Worm (Caenorhabditis elegans) whole organism, L1 larva: ENCODE results near the gene cchl-1.

Experiments used
- C04F5.9 ChIP-seq: sonication (generic microtip); optimal IDR thresholded peaks from 2 replicates; lab custom pipeline; 2016; ENCODE audit warnings: missing genetic modification characterization, missing compliant biosample characterization
- C34B4.2 ChIP-seq: sonication (generic microtip); optimal IDR thresholded peaks from 2 replicates; lab custom pipeline; 2017; ENCODE audit warnings: mild to moderate bottlenecking, missing genetic modification characterization, missing compliant biosample characterization
- Y116A8C.19 ChIP-seq: sonication (generic microtip); optimal IDR thresholded peaks from 2 replicates; lab custom pipeline; 2016; ENCODE audit warnings: missing compliant biosample characterization, missing genetic modification characterization, borderline replicate concordance
- aha-1 ChIP-seq: fragments of 150-350 bp; optimal IDR thresholded peaks from 2 replicates; lab custom pipeline; 2014; ENCODE audit warnings: missing biosample characterization, missing genetic modification characterization
- aly-2 ChIP-seq: fragments of 150-350 bp; optimal IDR thresholded peaks from 2 replicates; lab custom pipeline; 2014; ENCODE audit warnings: missing biosample characterization, missing genetic modification characterization
- blmp-1 ChIP-seq: fragments of 150-350 bp; optimal IDR thresholded peaks from 2 replicates; lab custom pipeline; 2014; ENCODE audit warnings: missing biosample characterization, missing genetic modification characterization
- ceh-63 ChIP-seq: fragments of 200-800 bp; sonication (Bioruptor generic); optimal IDR thresholded peaks from 2 replicates; lab custom pipeline; 2018; ENCODE audit warnings: mild to moderate bottlenecking, missing genetic modification characterization, missing compliant biosample characterization
- ceh-82 ChIP-seq, 3 experiments: fragments of 150-350 bp in 1 of 3; sonication (generic microtip) in 2 of 3; optimal IDR thresholded peaks; 2 replicates each; lab custom pipeline; 2014 to 2017; ENCODE audit warnings: missing biosample characterization in 3 of 3, missing genetic modification characterization in 3 of 3
- ceh-88 ChIP-seq: fragments of 200-800 bp; sonication (Bioruptor generic); IDR thresholded peaks from 2 replicates; pipeline ENCODE4 v1.3.6; 2022; ENCODE audit warnings: missing genetic modification characterization, missing compliant biosample characterization
- dpl-1 ChIP-seq, 3 experiments: fragments of 150-350 bp in 2 of 3; sonication (generic microtip) in 1 of 3; optimal IDR thresholded peaks; 2 replicates each; lab custom pipeline; 2014 to 2017; ENCODE audit warnings: missing biosample characterization in 3 of 3, missing genetic modification characterization in 3 of 3, missing genetic modification reagents in 3 of 3
- efl-1 ChIP-seq, 4 experiments: fragments of 150-350 bp; optimal IDR thresholded peaks in 3 of 4; peaks in 1 of 4; 1 replicate in 1 of 4; 2 replicates in 3 of 4; lab custom pipeline; 2014; ENCODE audit warnings: missing biosample characterization in 2 of 4, missing genetic modification characterization in 2 of 4, missing genetic modification reagents in 2 of 4
- efl-3 ChIP-seq: fragments of 200-800 bp; sonication (Bioruptor generic); optimal IDR thresholded peaks from 2 replicates; lab custom pipeline; 2018; ENCODE audit warnings: mild to moderate bottlenecking, missing genetic modification characterization, missing compliant biosample characterization
- egl-13 ChIP-seq: sonication (generic microtip); optimal IDR thresholded peaks from 2 replicates; lab custom pipeline; 2016; ENCODE audit warnings: missing genotype, missing genetic modification reagents, missing genetic modification characterization, missing compliant biosample characterization
- fkh-10 ChIP-seq: sonication (generic microtip); optimal IDR thresholded peaks from 2 replicates; lab custom pipeline; 2017; ENCODE audit warnings: missing biosample characterization, missing genetic modification reagents, missing genetic modification characterization
- fkh-8 ChIP-seq: sonication (generic microtip); optimal IDR thresholded peaks from 2 replicates; lab custom pipeline; 2016; ENCODE audit warnings: mild to moderate bottlenecking, missing genetic modification characterization, missing compliant biosample characterization
- fos-1 ChIP-seq: fragments of 150-350 bp; optimal IDR thresholded peaks from 2 replicates; lab custom pipeline; 2014; ENCODE audit warnings: missing biosample characterization, missing genetic modification characterization
- hlh-17 ChIP-seq: fragments of 200-800 bp; sonication (Bioruptor generic); optimal IDR thresholded peaks from 2 replicates; lab custom pipeline; 2018; ENCODE audit warnings: missing genetic modification characterization, mild to moderate bottlenecking, missing compliant biosample characterization, moderate library complexity, borderline replicate concordance
- hlh-4 ChIP-seq: sonication (generic microtip); optimal IDR thresholded peaks from 2 replicates; lab custom pipeline; 2016; ENCODE audit warnings: mild to moderate bottlenecking, missing genetic modification characterization, missing compliant biosample characterization
- hpl-2 ChIP-seq: fragments of 150-350 bp; optimal IDR thresholded peaks from 2 replicates; lab custom pipeline; 2014; ENCODE audit warnings: missing biosample characterization, missing genetic modification reagents, missing genetic modification characterization
- isw-1 ChIP-seq: fragments of 200-800 bp; sonication (Bioruptor generic); IDR thresholded peaks from 2 replicates; pipeline ENCODE4 v1.3.6; 2022; ENCODE audit warnings: missing genetic modification characterization, missing compliant biosample characterization
- jun-1 ChIP-seq: fragments of 150-350 bp; optimal IDR thresholded peaks from 2 replicates; lab custom pipeline; 2014; ENCODE audit warnings: missing biosample characterization, missing genetic modification reagents, missing genetic modification characterization
- lin-35 ChIP-seq, 2 experiments: fragments of 150-350 bp; optimal IDR thresholded peaks; 2 replicates each; lab custom pipeline; 2014; ENCODE audit warnings: missing biosample characterization in 2 of 2, missing genetic modification characterization in 2 of 2, missing genetic modification reagents in 2 of 2
- lin-39 ChIP-seq: fragments of 150-350 bp; optimal IDR thresholded peaks from 2 replicates; lab custom pipeline; 2014; ENCODE audit warnings: missing biosample characterization, missing genetic modification reagents, missing genetic modification characterization
- lsy-2 ChIP-seq, 2 experiments: fragments of 150-350 bp; optimal IDR thresholded peaks; 2 replicates each; lab custom pipeline; 2014; ENCODE audit warnings: missing biosample characterization in 2 of 2, missing genetic modification characterization in 2 of 2
- mab-9 ChIP-seq: fragments of 200-800 bp; sonication (Bioruptor generic); IDR thresholded peaks from 2 replicates; pipeline ENCODE4 v1.3.6; 2022; ENCODE audit warnings: missing genetic modification reagents, missing genetic modification characterization, missing compliant biosample characterization
- mdl-1 ChIP-seq, 2 experiments: fragments of 150-350 bp; optimal IDR thresholded peaks; 2 replicates each; lab custom pipeline; 2014 to 2017; ENCODE audit warnings: missing biosample characterization in 2 of 2, missing genetic modification characterization in 2 of 2, inconsistent platforms in 1 of 2
- mef-2 ChIP-seq: fragments of 150-350 bp; optimal IDR thresholded peaks from 2 replicates; lab custom pipeline; 2014; ENCODE audit warnings: missing biosample characterization, missing genetic modification characterization
- mep-1 ChIP-seq: fragments of 150-350 bp; optimal IDR thresholded peaks from 2 replicates; lab custom pipeline; 2014; ENCODE audit warnings: missing biosample characterization, missing genetic modification characterization
- nhr-11 ChIP-seq: fragments of 150-350 bp; optimal IDR thresholded peaks from 2 replicates; lab custom pipeline; 2014; ENCODE audit warnings: missing biosample characterization, missing genetic modification characterization
- nhr-19 ChIP-seq: fragments of 200-800 bp; sonication (Bioruptor generic); conservative IDR thresholded peaks from 2 replicates; pipeline ENCODE4 v1.3.6; 2022; ENCODE audit warnings: missing genetic modification characterization, missing compliant biosample characterization
- nhr-20 ChIP-seq: sonication (generic microtip); optimal IDR thresholded peaks from 2 replicates; lab custom pipeline; 2016; ENCODE audit warnings: mild to moderate bottlenecking, missing genetic modification characterization, missing compliant biosample characterization
- nhr-237 ChIP-seq: fragments of 150-350 bp; optimal IDR thresholded peaks from 2 replicates; lab custom pipeline; 2014; ENCODE audit warnings: missing biosample characterization, missing genetic modification characterization
- nhr-28 ChIP-seq: fragments of 150-350 bp; optimal IDR thresholded peaks from 2 replicates; lab custom pipeline; 2014; ENCODE audit warnings: missing biosample characterization, missing genetic modification characterization
- nhr-71 ChIP-seq: sonication (generic microtip); optimal IDR thresholded peaks from 2 replicates; lab custom pipeline; 2016; ENCODE audit warnings: mild to moderate bottlenecking, missing genetic modification characterization, moderate library complexity, missing compliant biosample characterization
- nhr-84 ChIP-seq: sonication (generic microtip); optimal IDR thresholded peaks from 2 replicates; lab custom pipeline; 2017; ENCODE audit warnings: missing biosample characterization, missing genetic modification characterization
- nhr-85 ChIP-seq: sonication (generic microtip); peaks from one replicate; lab custom pipeline; 2016; ENCODE audit warnings: missing genetic modification characterization, inconsistent platforms, missing compliant biosample characterization
- pag-3 ChIP-seq: sonication (generic microtip); optimal IDR thresholded peaks from 2 replicates; lab custom pipeline; 2017; ENCODE audit warnings: missing genetic modification characterization, mild to moderate bottlenecking, missing compliant biosample characterization, antibody characterized with exemption, borderline replicate concordance; ENCODE audit not compliant: insufficient read depth
- pqm-1 ChIP-seq: sonication (generic microtip); optimal IDR thresholded peaks from 3 replicates; lab custom pipeline; 2017; ENCODE audit warnings: missing biosample characterization, missing genetic modification characterization
- rnt-1 ChIP-seq: sonication (generic microtip); optimal IDR thresholded peaks from 2 replicates; lab custom pipeline; 2016; ENCODE audit warnings: mild to moderate bottlenecking, missing genetic modification characterization, moderate library complexity, missing compliant biosample characterization
- snpc-4 ChIP-seq: fragments of 150-350 bp; optimal IDR thresholded peaks from 2 replicates; lab custom pipeline; 2014; ENCODE audit warnings: missing biosample characterization, missing genetic modification characterization
- snu-23 ChIP-seq: sonication (generic microtip); optimal IDR thresholded peaks from 2 replicates; lab custom pipeline; 2016; ENCODE audit warnings: missing genetic modification characterization, missing compliant biosample characterization
- sox-4 ChIP-seq: sonication (generic microtip); optimal IDR thresholded peaks from 2 replicates; lab custom pipeline; 2016; ENCODE audit warnings: missing genetic modification characterization, missing compliant biosample characterization
- swsn-7 ChIP-seq: sonication (generic microtip); optimal IDR thresholded peaks from 2 replicates; lab custom pipeline; 2016; ENCODE audit warnings: missing genetic modification characterization, missing compliant biosample characterization
- unc-130 ChIP-seq: fragments of 150-350 bp; optimal IDR thresholded peaks from 2 replicates; lab custom pipeline; 2017; ENCODE audit warnings: missing biosample characterization, missing genetic modification characterization, inconsistent platforms
- unc-62 ChIP-seq: fragments of 150-350 bp; optimal IDR thresholded peaks from 2 replicates; lab custom pipeline; 2014; ENCODE audit warnings: missing biosample characterization, missing genetic modification reagents, missing genetic modification characterization
- unc-86 ChIP-seq: sonication (generic microtip); optimal IDR thresholded peaks from 2 replicates; lab custom pipeline; 2016; ENCODE audit warnings: missing genetic modification characterization, missing compliant biosample characterization
- zag-1 ChIP-seq: fragments of 150-350 bp; optimal IDR thresholded peaks from 2 replicates; lab custom pipeline; 2014; ENCODE audit warnings: missing biosample characterization, missing genetic modification characterization
- ztf-4 ChIP-seq: fragments of 150-350 bp; optimal IDR thresholded peaks from 2 replicates; lab custom pipeline; 2014; ENCODE audit warnings: missing biosample characterization, missing genetic modification characterization

Gene cchl-1

DNA sequence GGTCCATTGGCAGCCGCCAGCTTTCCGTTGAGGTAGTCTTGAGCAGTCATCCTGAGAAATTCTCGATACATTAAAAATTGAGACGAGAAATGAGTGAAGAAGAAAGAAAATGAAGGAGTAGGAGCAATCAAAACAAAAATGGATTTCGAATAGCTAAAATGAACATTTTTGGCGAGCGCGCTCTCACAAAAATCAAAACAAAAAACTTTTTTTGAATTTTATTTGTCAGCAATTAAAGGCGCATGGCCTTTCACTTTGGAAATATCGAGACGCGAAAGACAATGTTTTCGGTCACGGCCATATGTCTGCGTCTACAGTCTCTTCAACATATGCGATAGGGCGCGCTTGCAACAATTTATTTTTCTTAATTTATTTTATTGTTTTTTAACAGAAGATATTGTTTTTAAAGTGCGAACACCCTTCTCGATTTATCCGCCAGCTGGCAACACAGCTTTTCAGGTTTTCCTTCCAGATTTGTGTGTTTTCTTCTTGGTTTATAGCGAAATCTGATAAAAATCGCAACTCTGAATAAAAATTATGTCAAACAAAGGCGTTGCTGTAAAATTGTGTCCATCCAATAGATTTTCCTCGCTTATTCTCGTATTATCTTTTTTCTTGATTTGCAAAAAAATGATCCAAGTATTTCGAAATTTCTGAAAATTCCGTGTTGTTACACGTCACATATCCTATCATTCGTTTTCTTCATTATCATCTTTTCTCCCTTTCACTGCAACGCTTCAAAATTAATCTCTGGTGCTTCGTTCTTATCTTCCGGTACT lies 2.9 kb upstream of the cchl-1 start, which contains the start of the genes rpn-9 and T06D8.9 (continued):
- TF ChIP-seq fkh-8 (tag; lab: Kevin White, UChicago) (peak; percentile 77), nhr-28 (tag; lab: Kevin White, UChicago) (no peak), mep-1 (tag; lab: Kevin White, UChicago) (peak; percentile 89), ceh-88 (no peak), unc-62 (no peak), swsn-7 (tag; lab: Kevin White, UChicago) (peak; percentile 71), rnt-1 (tag; lab: Kevin White, UChicago) (peak; percentile 80), ztf-4 (tag; lab: Kevin White, UChicago) (peak; percentile 22), C34B4.2 (tag; lab: Kevin White, UChicago) (no peak), lin-39 (tag; lab: Kevin White, UChicago) (no peak), unc-130 (tag; lab: Kevin White, UChicago) (peak; percentile 54), ceh-82 (tag; optimal IDR thresholded peaks at IDR 0.05; lab: Kevin White, UChicago) (peak; percentile 63 to 88 (median 67)), lin-35 (GFP tag; optimal IDR thresholded peaks at IDR 0.05; lab: Kevin White, UChicago) (peak; percentile 81 to 89), mab-9 (0 out of 2 replicates have a peak, but pooled peaks have one; percentile 49), isw-1 (GFP tag; lab: Robert Waterston, UW) (peak; percentile 83), hlh-17 (GFP tag; lab: Kevin White, UChicago) (no peak), hpl-2 (peak; percentile 31), snu-23 (GFP tag; lab: Kevin White, UChicago) (peak; percentile 84), aha-1 (tag; lab: Kevin White, UChicago) (no peak), dpl-1 (GFP tag; optimal IDR thresholded peaks at IDR 0.05; lab: Kevin White, UChicago) (peak; percentile 71 to 85 (median 78)), nhr-237 (tag; lab: Kevin White, UChicago) (peak; percentile 38), pqm-1 (tag; lab: Kevin White, UChicago) (no peak), egl-13 (tag; lab: Kevin White, UChicago) (peak; percentile 29), mdl-1 (tag; optimal IDR thresholded peaks at IDR 0.05; lab: Kevin White, UChicago) (peak in 1 of 2 experiments; percentile 75), hlh-4 (tag; lab: Kevin White, UChicago) (no peak), blmp-1 (peak; percentile 91), nhr-20 (tag; lab: Kevin White, UChicago) (peak; percentile 89), nhr-71 (tag; lab: Kevin White, UChicago) (peak; percentile 89), nhr-11 (tag; lab: Kevin White, UChicago) (no peak), efl-3 (GFP tag; lab: Kevin White, UChicago) (no peak), nhr-19 (peak; percentile 76), Y116A8C.19 (no peak), unc-86 (tag; lab: Kevin White, UChicago) (peak; percentile 63), pag-3 (tag; lab: Kevin White, UChicago) (no peak), nhr-85 (tag; lab: Kevin White, UChicago) (peak; percentile 71), ceh-63 (GFP tag; lab: Kevin White, UChicago) (no peak), fkh-10 (peak; percentile 57), efl-1 (optimal IDR thresholded peaks at IDR 0.05; lab: Kevin White, UChicago) (peak; percentile 83 to 87), efl-1 (GFP tag; optimal IDR thresholded peaks at IDR 0.05 in 1 of 2; lab: Kevin White, UChicago) (peak; percentile 80 to 96), zag-1 (tag; lab: Kevin White, UChicago) (no peak), fos-1 (tag; lab: Kevin White, UChicago) (no peak), aly-2 (tag; lab: Kevin White, UChicago) (peak; percentile 36), sox-4 (tag; lab: Kevin White, UChicago) (no peak), snpc-4 (tag; lab: Kevin White, UChicago) (peak; percentile 75), nhr-84 (tag; lab: Kevin White, UChicago) (no peak), C04F5.9 (tag; lab: Kevin White, UChicago) (peak; percentile 42), mef-2 (tag; lab: Kevin White, UChicago) (no peak), jun-1 (peak; percentile 37), lsy-2 (tag; optimal IDR thresholded peaks at IDR 0.05; lab: Kevin White, UChicago) (peak; percentile 86 to 93)
